Fruit fly (Drosophila melanogaster) whole organism, embryonic: ENCODE measurements around the gene nmo.
A peak's percentile ranks its signal among the peaks of the same experiment; 100 is the strongest.

Source experiments
- Atf3 ChIP-seq: fragments of 200-800 bp; sonication (Bioruptor generic); optimal IDR thresholded peaks from 3 replicates; lab custom pipeline; 2016; ENCODE audit warnings: missing biosample characterization, missing genetic modification characterization
- CG10462 ChIP-seq: fragments of 200-800 bp; sonication (Bioruptor generic); optimal IDR thresholded peaks from 2 replicates; lab custom pipeline; 2016; ENCODE audit warnings: missing biosample characterization, missing genetic modification characterization
- CG13424 ChIP-seq: fragments of 200-800 bp; sonication (Bioruptor generic); optimal IDR thresholded peaks from 2 replicates; lab custom pipeline; 2019; ENCODE audit warnings: missing biosample characterization, mild to moderate bottlenecking, missing genetic modification characterization, moderate library complexity
- CG17829 ChIP-seq: fragments of 200-800 bp; optimal IDR thresholded peaks from 2 replicates; lab custom pipeline; 2019; ENCODE audit warnings: missing biosample characterization, mild to moderate bottlenecking, missing genetic modification characterization, moderate library complexity
- CG2199 ChIP-seq: fragments of 200-800 bp; sonication (Bioruptor generic); IDR thresholded peaks from 3 replicates; pipeline ENCODE4 v1.3.6; 2022; ENCODE audit warnings: missing biosample characterization, missing genetic modification characterization
- CG31224 ChIP-seq: fragments of 200-800 bp; sonication (Bioruptor generic); IDR thresholded peaks from 2 replicates; pipeline ENCODE4 v1.3.6; 2022; ENCODE audit warnings: missing biosample characterization, missing genetic modification characterization
- CG3407 ChIP-seq: fragments of 200-800 bp; sonication (Bioruptor generic); optimal IDR thresholded peaks from 2 replicates; lab custom pipeline; 2018; ENCODE audit warnings: missing biosample characterization, mild to moderate bottlenecking, missing genetic modification characterization
- CG5953 ChIP-seq: fragments of 200-800 bp; sonication (Bioruptor generic); IDR thresholded peaks from 2 replicates; pipeline ENCODE4 v1.3.6; 2022; ENCODE audit warnings: missing biosample characterization, missing genetic modification characterization
- CG6254 ChIP-seq: fragments of 200-800 bp; sonication (Bioruptor generic); optimal IDR thresholded peaks from 3 replicates; lab custom pipeline; 2017; ENCODE audit warnings: mild to moderate bottlenecking, missing biosample characterization, missing genetic modification reagents, missing genetic modification characterization
- CG6791 ChIP-seq: fragments of 200-800 bp; sonication (Bioruptor generic); IDR thresholded peaks from 3 replicates; pipeline ENCODE4 v1.3.6; 2022; ENCODE audit warnings: missing biosample characterization, missing genetic modification characterization; ENCODE audit not compliant: partially characterized antibody
- CG8290 ChIP-seq, 3 experiments: fragments of 200-800 bp; sonication (Bioruptor generic); optimal IDR thresholded peaks; 2 replicates each; lab custom pipeline; 2016 to 2019; ENCODE audit warnings: missing biosample characterization in 3 of 3, missing genetic modification characterization in 3 of 3, mild to moderate bottlenecking in 2 of 3, moderate library complexity in 1 of 3
- CG8944 ChIP-seq: fragments of 200-800 bp; sonication (Bioruptor generic); optimal IDR thresholded peaks from 3 replicates; lab custom pipeline; 2016; ENCODE audit warnings: missing biosample characterization, missing genetic modification characterization
- Kr ChIP-seq: fragments of 200-800 bp; sonication (Bioruptor generic); optimal IDR thresholded peaks from 2 replicates; lab custom pipeline; 2017; ENCODE audit warnings: missing biosample characterization, mild to moderate bottlenecking, missing genetic modification characterization
- Lim3 ChIP-seq: fragments of 200-800 bp; sonication (Bioruptor generic); IDR thresholded peaks from 2 replicates; pipeline ENCODE4 v1.3.6; 2022; ENCODE audit warnings: missing biosample characterization, missing genetic modification characterization
- Scr ChIP-seq: fragments of 200-800 bp; sonication (Bioruptor generic); IDR thresholded peaks from 2 replicates; pipeline ENCODE4 v1.3.6; 2022; ENCODE audit warnings: missing biosample characterization, missing genetic modification characterization; ENCODE audit not compliant: partially characterized antibody
- Stat92E ChIP-seq, 3 experiments: fragments of >200 bp in 2 of 3; fragments of 200-800 bp in 1 of 3; sonication (Bioruptor generic) in 1 of 3; optimal IDR thresholded peaks; 2 replicates each; lab custom pipeline; 2017 to 2019; ENCODE audit warnings: missing biosample characterization in 3 of 3, missing genetic modification characterization in 3 of 3, mild to moderate bottlenecking in 1 of 3, moderate library complexity in 1 of 3
- Vsx1 ChIP-seq: fragments of 200-800 bp; sonication (Bioruptor generic); optimal IDR thresholded peaks from 2 replicates; lab custom pipeline; 2017; ENCODE audit warnings: missing biosample characterization, mild to moderate bottlenecking, missing genetic modification characterization, missing genetic modification reagents
- YL-1 ChIP-seq: fragments of 200-800 bp; sonication (Bioruptor generic); optimal IDR thresholded peaks from 3 replicates; lab custom pipeline; 2017; ENCODE audit warnings: missing biosample characterization, mild to moderate bottlenecking, missing genetic modification characterization
- amos ChIP-seq: fragments of 200-800 bp; sonication (Bioruptor generic); IDR thresholded peaks from 2 replicates; pipeline ENCODE4 v1.3.6; 2022; ENCODE audit warnings: missing biosample characterization, missing genetic modification characterization; ENCODE audit not compliant: partially characterized antibody
- ato ChIP-seq: fragments of 200-800 bp; sonication (Bioruptor generic); IDR thresholded peaks from 2 replicates; pipeline ENCODE4 v1.3.6; 2022; ENCODE audit warnings: missing biosample characterization, missing genetic modification characterization; ENCODE audit not compliant: partially characterized antibody
- bab2 ChIP-seq: fragments of 200-800 bp; sonication (Bioruptor generic); optimal IDR thresholded peaks from 2 replicates; lab custom pipeline; 2016; ENCODE audit warnings: missing biosample characterization, missing genetic modification characterization
- br ChIP-seq: fragments of >200 bp; optimal IDR thresholded peaks from 2 replicates; lab custom pipeline; 2017
- disco-r ChIP-seq: fragments of 200-800 bp; sonication (Bioruptor generic); optimal IDR thresholded peaks from 2 replicates; lab custom pipeline; 2016; ENCODE audit warnings: missing biosample characterization, missing genetic modification characterization
- fd96Cb ChIP-seq: fragments of 200-800 bp; sonication (Bioruptor generic); optimal IDR thresholded peaks from 2 replicates; lab custom pipeline; 2018; ENCODE audit warnings: missing biosample characterization, mild to moderate bottlenecking, missing genetic modification characterization, moderate library complexity
- grau ChIP-seq: fragments of 200-800 bp; optimal IDR thresholded peaks from 3 replicates; lab custom pipeline; 2019; ENCODE audit warnings: missing biosample characterization, mild to moderate bottlenecking, missing genetic modification characterization, moderate library complexity
- hth ChIP-seq: fragments of >200 bp; optimal IDR thresholded peaks from 2 replicates; lab custom pipeline; 2017; ENCODE audit warnings: inconsistent platforms
- kah ChIP-seq: fragments of 200-800 bp; sonication (Bioruptor generic); optimal IDR thresholded peaks from 2 replicates; lab custom pipeline; 2018; ENCODE audit warnings: missing biosample characterization, mild to moderate bottlenecking, missing genetic modification characterization
- ken ChIP-seq: fragments of 200-800 bp; sonication (Bioruptor generic); IDR thresholded peaks from 3 replicates; pipeline ENCODE4 v1.3.6; 2022; ENCODE audit warnings: missing biosample characterization, missing genetic modification characterization
- klu ChIP-seq: fragments of 200-800 bp; sonication (Bioruptor generic); IDR thresholded peaks from 2 replicates; pipeline ENCODE4 v1.3.6; 2022; ENCODE audit warnings: missing biosample characterization, missing genetic modification characterization
- knrl ChIP-seq: fragments of 200-800 bp; sonication (Bioruptor generic); IDR thresholded peaks from 3 replicates; pipeline ENCODE4 v1.3.6; 2022; ENCODE audit warnings: missing biosample characterization, missing genetic modification characterization; ENCODE audit not compliant: partially characterized antibody
- maf-S ChIP-seq: fragments of 200-800 bp; sonication (Bioruptor generic); optimal IDR thresholded peaks from 2 replicates; lab custom pipeline; 2016; ENCODE audit warnings: missing biosample characterization, missing genetic modification characterization
- mam ChIP-seq: fragments of 200-800 bp; sonication (Bioruptor generic); optimal IDR thresholded peaks from 3 replicates; lab custom pipeline; 2016; ENCODE audit warnings: missing biosample characterization, missing genetic modification characterization
- mld ChIP-seq: fragments of 200-800 bp; sonication (Bioruptor generic); IDR thresholded peaks from 3 replicates; pipeline ENCODE4 v1.3.6; 2022; ENCODE audit warnings: missing biosample characterization, missing genetic modification characterization; ENCODE audit not compliant: partially characterized antibody
- nom ChIP-seq: fragments of 200-800 bp; sonication (Bioruptor generic); optimal IDR thresholded peaks from 2 replicates; lab custom pipeline; 2017; ENCODE audit warnings: missing biosample characterization, missing genetic modification characterization, mild to moderate bottlenecking, moderate library complexity, missing genetic modification reagents
- otp ChIP-seq: fragments of 200-800 bp; sonication (Bioruptor generic); IDR thresholded peaks from 3 replicates; pipeline ENCODE4, ENCODE4 v1.3.6; 2022; ENCODE audit warnings: missing biosample characterization, missing genetic modification characterization
- pan ChIP-seq, 4 experiments: fragments of >200 bp in 3 of 4; fragments of 200-800 bp in 1 of 4; sonication (Bioruptor generic) in 1 of 4; optimal IDR thresholded peaks in 3 of 4; IDR thresholded peaks in 1 of 4; 2 replicates each; pipeline versions ENCODE4 v1.3.6 to Lab custom; 2017 to 2022; ENCODE audit warnings: missing biosample characterization in 2 of 4, missing genetic modification characterization in 2 of 4, mixed read lengths in 1 of 4
- sna ChIP-seq: fragments of 200-800 bp; sonication (Bioruptor generic); IDR thresholded peaks from 2 replicates; pipeline ENCODE4 v1.3.6; 2022; ENCODE audit warnings: missing biosample characterization, missing genetic modification characterization; ENCODE audit not compliant: partially characterized antibody
- usp ChIP-seq: fragments of >200 bp; optimal IDR thresholded peaks from 2 replicates; lab custom pipeline; 2017; ENCODE audit warnings: missing biosample characterization, missing genetic modification characterization
- vfl ChIP-seq: fragments of 200-800 bp; sonication (Bioruptor generic); optimal IDR thresholded peaks from 2 replicates; lab custom pipeline; 2016; ENCODE audit warnings: missing biosample characterization, missing genetic modification characterization
- z ChIP-seq: fragments of 200-800 bp; sonication (Bioruptor generic); IDR thresholded peaks from 3 replicates; pipeline ENCODE4 v1.3.6; 2022; ENCODE audit warnings: missing biosample characterization, missing genetic modification characterization
- zen2 ChIP-seq: fragments of 200-800 bp; sonication (Bioruptor generic); IDR thresholded peaks from 3 replicates; pipeline ENCODE4 v1.3.6; 2022; ENCODE audit warnings: missing biosample characterization, missing genetic modification characterization; ENCODE audit not compliant: partially characterized antibody

The nmo gene

DNA sequence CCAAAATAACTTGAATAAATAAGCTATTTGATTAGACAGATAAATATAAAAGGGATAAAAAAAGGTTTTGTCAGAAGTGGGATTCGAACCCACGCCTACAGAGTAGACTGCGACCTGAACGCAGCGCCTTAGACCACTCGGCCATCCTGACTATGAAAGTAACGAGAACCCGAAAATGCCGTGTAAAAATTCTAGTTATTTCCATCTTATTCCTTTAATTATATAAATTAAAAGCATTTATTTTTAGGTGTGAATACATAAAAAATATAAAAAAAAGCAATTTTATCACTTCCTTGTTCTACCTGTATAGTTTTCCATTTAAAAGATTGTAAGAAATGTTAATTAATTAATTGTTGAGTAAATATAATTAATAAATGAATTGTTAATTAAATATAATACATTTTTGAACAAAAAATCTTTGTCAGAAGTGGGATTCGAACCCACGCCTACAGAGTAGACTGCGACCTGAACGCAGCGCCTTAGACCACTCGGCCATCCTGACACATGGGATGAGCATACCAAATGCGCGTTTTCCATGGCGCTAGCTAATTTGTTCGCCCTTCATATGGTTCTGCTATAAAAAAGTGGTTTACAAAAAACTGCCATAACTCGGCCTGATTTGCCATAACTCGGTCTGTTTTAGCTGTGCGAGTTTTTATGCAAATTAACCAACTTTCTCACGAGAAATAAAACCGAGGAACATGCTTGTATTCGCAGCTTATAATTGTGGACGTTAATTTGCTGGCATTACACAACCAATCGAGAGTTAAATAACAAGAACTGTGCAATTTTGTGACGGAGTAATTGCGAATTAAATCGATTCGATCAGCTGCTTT lies 86.9 kb downstream of the nmo start (continued):
- TF ChIP-seq mld (GFP tag; lab: Robert Waterston, UW): peak; percentile 90
- TF ChIP-seq Kr (GFP tag; lab: Kevin White, UChicago): no peak
- peak; percentile 69; the same call in 1 of the 3 replicates for TF ChIP-seq zen2
- TF ChIP-seq YL-1 (GFP tag; lab: Kevin White, UChicago): no peak
- no peak for TF ChIP-seq Atf3 (GFP tag; lab: Kevin White, UChicago)
- peak in 1 of 3 experiments; percentile 72 for TF ChIP-seq Stat92E (GFP tag; optimal IDR thresholded peaks at IDR 0.05; lab: Kevin White, UChicago)
- peak; percentile 67 for TF ChIP-seq knrl
- no peak for TF ChIP-seq disco-r
- no peak for TF ChIP-seq vfl
- no peak for TF ChIP-seq br (lab: Kevin White, UChicago)
- TF ChIP-seq Lim3: no peak
- no peak for TF ChIP-seq CG31224 (GFP tag; lab: Robert Waterston, UW)
- TF ChIP-seq grau: peak; percentile 18
- no peak for TF ChIP-seq z (GFP tag; lab: Robert Waterston, UW)
- peak; percentile 85 for TF ChIP-seq ato (GFP tag; lab: Robert Waterston, UW)
- TF ChIP-seq otp (GFP tag; lab: Robert Waterston, UW): peak; percentile 62; the same call in 2 of the 3 replicates
- no peak for TF ChIP-seq pan (optimal IDR thresholded peaks at IDR 0.05; lab: Kevin White, UChicago)
- TF ChIP-seq pan (GFP tag; optimal IDR thresholded peaks at IDR 0.05 in 1 of 2, IDR thresholded peaks at IDR 0.05 in 1 of 2): no peak
- no peak for TF ChIP-seq klu (GFP tag; lab: Robert Waterston, UW)
- no peak for TF ChIP-seq CG5953 (GFP tag; lab: Robert Waterston, UW)
- peak; percentile 12 for TF ChIP-seq Vsx1 (GFP tag; lab: Kevin White, UChicago)
- TF ChIP-seq sna (GFP tag; lab: Robert Waterston, UW): no peak
- no peak for TF ChIP-seq CG3407
- TF ChIP-seq bab2 (GFP tag; lab: Kevin White, UChicago): no peak
- no peak for TF ChIP-seq fd96Cb (tag; lab: Kevin White, UChicago)
- no peak for TF ChIP-seq maf-S
- no peak for TF ChIP-seq ken (GFP tag; lab: Robert Waterston, UW)
- no peak for TF ChIP-seq CG10462
- TF ChIP-seq Scr (GFP tag; lab: Robert Waterston, UW): peak; percentile 80
- TF ChIP-seq amos (GFP tag; lab: Robert Waterston, UW): peak; percentile 89
- TF ChIP-seq usp (GFP tag; lab: Kevin White, UChicago): no peak
- no peak for TF ChIP-seq hth
- TF ChIP-seq CG2199 (GFP tag; lab: Robert Waterston, UW): 0 out of 3 replicates have a peak, but pooled peaks have one; percentile 41
- no peak for TF ChIP-seq CG8944
- peak; percentile 51 for TF ChIP-seq CG6254 (GFP tag; lab: Kevin White, UChicago)
- peak; percentile 96 for TF ChIP-seq CG6791
- no peak for TF ChIP-seq CG8290 (GFP tag; optimal IDR thresholded peaks at IDR 0.05; lab: Kevin White, UChicago)
- TF ChIP-seq CG8290 (tag; optimal IDR thresholded peaks at IDR 0.05; lab: Kevin White, UChicago): peak in 1 of 2 experiments; percentile 18
- TF ChIP-seq nom (GFP tag; lab: Kevin White, UChicago): peak; percentile 70
- TF ChIP-seq mam (GFP tag; lab: Kevin White, UChicago): no peak
- TF ChIP-seq CG17829 (tag; lab: Kevin White, UChicago): peak; percentile 3
- peak; percentile 34 for TF ChIP-seq kah (GFP tag; lab: Kevin White, UChicago)
- peak; percentile 4 for TF ChIP-seq CG13424 (tag; lab: Kevin White, UChicago)
